Worm (Caenorhabditis elegans): ENCODE results near the gene Y38H6C.23.

DNA sequence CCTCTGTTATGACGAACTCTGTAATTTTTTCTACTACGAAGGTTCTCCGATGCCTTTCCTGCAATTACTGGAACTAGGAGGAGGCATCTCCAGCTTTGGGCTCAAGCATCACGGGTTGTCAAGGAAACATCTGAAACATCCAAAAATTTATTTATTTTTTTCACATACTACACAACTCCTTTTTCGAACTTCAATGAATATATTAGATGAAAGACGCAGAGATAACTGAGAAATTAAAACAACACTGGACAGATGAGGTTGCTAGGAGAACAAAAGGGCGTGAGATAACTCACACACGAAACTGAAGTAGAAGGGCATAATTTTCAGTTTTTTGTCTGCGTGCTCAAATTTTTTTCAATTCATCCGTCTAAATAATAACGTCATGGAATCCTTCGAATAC lies 28.7 kb downstream of the Y38H6C.23 start, which contains the start of gene Y38H6C.13:
- TF ChIP-seq him-1 (tag; optimal IDR thresholded peaks at IDR 0.05) (no peak), W03F9.2 (tag; optimal IDR thresholded peaks at IDR 0.05) (no peak), dao-5 (tag; optimal IDR thresholded peaks at IDR 0.05) (no peak)

Data from whole organism, L4/young adult.